Worm (Caenorhabditis elegans) whole organism, L4 larva: ENCODE measurements around the gene mans-4.

Experiments
- dmd-6 ChIP-seq: fragments of 200-800 bp; sonication (Bioruptor generic); IDR thresholded peaks from 2 replicates; pipeline ENCODE4 v1.3.6; 2022; ENCODE audit warnings: missing genetic modification reagents, missing genetic modification characterization, missing compliant biosample characterization
- dmd-9 ChIP-seq: fragments of 200-800 bp; sonication (Bioruptor generic); IDR thresholded peaks from 2 replicates; pipeline ENCODE4 v1.3.6; 2022; ENCODE audit warnings: missing genetic modification reagents, missing genetic modification characterization, missing compliant biosample characterization
- fkh-10 ChIP-seq: fragments of 150-350 bp; optimal IDR thresholded peaks from 2 replicates; lab custom pipeline; 2014; ENCODE audit warnings: missing biosample characterization, missing genetic modification reagents, missing genetic modification characterization
- nhr-237 ChIP-seq: sonication (generic microtip); optimal IDR thresholded peaks from 2 replicates; lab custom pipeline; 2017; ENCODE audit warnings: missing biosample characterization, missing genetic modification characterization
- nhr-76 ChIP-seq: fragments of 150-350 bp; optimal IDR thresholded peaks from 2 replicates; lab custom pipeline; 2014; ENCODE audit warnings: missing biosample characterization, missing genetic modification characterization
- nhr-77 ChIP-seq: fragments of 150-350 bp; optimal IDR thresholded peaks from 2 replicates; lab custom pipeline; 2014; ENCODE audit warnings: missing biosample characterization, missing genetic modification characterization
- zag-1 ChIP-seq: fragments of 150-350 bp; optimal IDR thresholded peaks from 2 replicates; lab custom pipeline; 2014; ENCODE audit warnings: missing biosample characterization, missing genetic modification characterization
- zfp-2 ChIP-seq: sonication (generic microtip); optimal IDR thresholded peaks from 2 replicates; lab custom pipeline; 2016; ENCODE audit warnings: mild to moderate bottlenecking, missing genetic modification characterization, missing compliant biosample characterization

- TF ChIP-seq dmd-6 (GFP tag; lab: Robert Waterston, UW) (peak; percentile 44; the same call in 1 of the 2 replicates), zfp-2 (no peak), nhr-76 (no peak), zag-1 (tag; lab: Kevin White, UChicago) (no peak), nhr-237 (no peak), fkh-10 (GFP tag; lab: Kevin White, UChicago) (no peak), nhr-77 (tag; lab: Kevin White, UChicago) (no peak), dmd-9 (GFP tag; lab: Robert Waterston, UW) (no peak)
These were observed 8.2 kb downstream of the mans-4 start for ce11 chrIV:9070188-9070587.
